Worm (Caenorhabditis elegans) whole organism, L4 larva: ENCODE results near the gene sdz-4.

Experiments
- T26A8.4 ChIP-seq: fragments of 200-800 bp; sonication (Bioruptor generic); IDR thresholded peaks from 2 replicates; pipeline ENCODE4 v1.3.6; 2022; ENCODE audit warnings: missing genetic modification characterization, missing compliant biosample characterization
- Y105C5A.15 ChIP-seq: fragments of 200-800 bp; sonication (Bioruptor generic); IDR thresholded peaks from 2 replicates; pipeline ENCODE4 v1.3.6; 2022; ENCODE audit warnings: missing genetic modification characterization, missing compliant biosample characterization
- Y48G9A.11 ChIP-seq: fragments of 200-800 bp; sonication (Bioruptor generic); IDR thresholded peaks from 2 replicates; pipeline ENCODE4 v1.3.6; 2022; ENCODE audit warnings: missing genetic modification reagents, missing genetic modification characterization, missing compliant biosample characterization
- Y5F2A.4 ChIP-seq: fragments of 200-800 bp; sonication (Bioruptor generic); optimal IDR thresholded peaks from 2 replicates; lab custom pipeline; 2018; ENCODE audit warnings: mild to moderate bottlenecking, missing genetic modification characterization, missing compliant biosample characterization
- aha-1 ChIP-seq: fragments of 150-350 bp; peaks from one replicate; lab custom pipeline; 2014; ENCODE audit warnings: missing biosample characterization, missing genetic modification characterization
- ama-1 ChIP-seq: fragments of 150-350 bp; optimal IDR thresholded peaks from 2 replicates; lab custom pipeline; 2014; ENCODE audit warnings: inconsistent platforms, mixed read lengths
- arid-1 ChIP-seq: fragments of 200-800 bp; sonication (Bioruptor generic); conservative IDR thresholded peaks from 2 replicates; pipeline ENCODE4 v1.3.6; 2022; ENCODE audit warnings: missing genetic modification reagents, missing genetic modification characterization, missing compliant biosample characterization
- ceh-20 ChIP-seq: fragments of 200-800 bp; sonication (Bioruptor generic); IDR thresholded peaks from 2 replicates; pipeline ENCODE4 v1.3.6; 2022; ENCODE audit warnings: missing genetic modification reagents, missing genetic modification characterization, missing compliant biosample characterization
- daf-12 ChIP-seq: fragments of 150-350 bp; optimal IDR thresholded peaks from 2 replicates; lab custom pipeline; 2014; ENCODE audit warnings: missing biosample characterization, missing genetic modification reagents, missing genetic modification characterization
- daf-8 ChIP-seq: fragments of 200-800 bp; sonication (Bioruptor generic); IDR thresholded peaks from 2 replicates; pipeline ENCODE4 v1.3.6; 2022; ENCODE audit warnings: missing genetic modification characterization, missing compliant biosample characterization
- dmd-9 ChIP-seq: fragments of 200-800 bp; sonication (Bioruptor generic); IDR thresholded peaks from 2 replicates; pipeline ENCODE4 v1.3.6; 2022; ENCODE audit warnings: missing genetic modification reagents, missing genetic modification characterization, missing compliant biosample characterization
- dpl-1 ChIP-seq: fragments of 150-350 bp; optimal IDR thresholded peaks from 2 replicates; lab custom pipeline; 2014; ENCODE audit warnings: missing biosample characterization, missing genetic modification reagents, missing genetic modification characterization
- duxl-1 ChIP-seq: sonication (generic microtip); optimal IDR thresholded peaks from 2 replicates; lab custom pipeline; 2016; ENCODE audit warnings: mild to moderate bottlenecking, missing genetic modification characterization, moderate library complexity, missing compliant biosample characterization; ENCODE audit not compliant: poor library complexity
- gei-8 ChIP-seq: fragments of 200-800 bp; sonication (Bioruptor generic); optimal IDR thresholded peaks from 2 replicates; lab custom pipeline; 2018; ENCODE audit warnings: mild to moderate bottlenecking, missing genetic modification characterization, missing compliant biosample characterization
- hlh-30 ChIP-seq: sonication (generic microtip); optimal IDR thresholded peaks from 2 replicates; lab custom pipeline; 2017; ENCODE audit warnings: antibody characterized with exemption, mild to moderate bottlenecking, missing genetic modification characterization, missing compliant biosample characterization; ENCODE audit not compliant: insufficient read depth
- lin-38 ChIP-seq: fragments of 200-800 bp; sonication (Bioruptor generic); IDR thresholded peaks from 2 replicates; pipeline ENCODE4 v1.3.6; 2022; ENCODE audit warnings: missing genetic modification reagents, missing genetic modification characterization, missing compliant biosample characterization
- mdl-1 ChIP-seq, 2 experiments: fragments of 150-350 bp in 1 of 2; sonication (generic microtip) in 1 of 2; optimal IDR thresholded peaks; 2 replicates each; lab custom pipeline; 2014 to 2017; ENCODE audit warnings: missing biosample characterization in 2 of 2, missing genetic modification characterization in 2 of 2
- mes-2 ChIP-seq: sonication (generic microtip); optimal IDR thresholded peaks from 2 replicates; lab custom pipeline; 2016; ENCODE audit warnings: missing genotype, mild to moderate bottlenecking, missing genetic modification characterization, missing compliant biosample characterization; ENCODE audit not compliant: poor library complexity, severe bottlenecking
- mxl-2 ChIP-seq: fragments of 200-800 bp; sonication (Bioruptor generic); conservative IDR thresholded peaks from 2 replicates; pipeline ENCODE4 v1.3.6; 2022; ENCODE audit warnings: missing genetic modification reagents, missing genetic modification characterization, missing compliant biosample characterization
- mxl-3 ChIP-seq: fragments of 200-800 bp; sonication (Bioruptor generic); optimal IDR thresholded peaks from 2 replicates; lab custom pipeline; 2018; ENCODE audit warnings: mild to moderate bottlenecking, missing genetic modification characterization, missing compliant biosample characterization
- nhr-11 ChIP-seq: fragments of 150-350 bp; optimal IDR thresholded peaks from 2 replicates; lab custom pipeline; 2014; ENCODE audit warnings: missing biosample characterization, missing genetic modification characterization
- nhr-111 ChIP-seq: fragments of 200-800 bp; sonication (Bioruptor generic); optimal IDR thresholded peaks from 2 replicates; lab custom pipeline; 2018; ENCODE audit warnings: mild to moderate bottlenecking, missing genetic modification characterization, missing compliant biosample characterization
- nhr-25 ChIP-seq: sonication (generic microtip); optimal IDR thresholded peaks from 2 replicates; lab custom pipeline; 2017; ENCODE audit warnings: missing genetic modification characterization, mild to moderate bottlenecking, missing compliant biosample characterization, antibody characterized with exemption, moderate library complexity, borderline replicate concordance; ENCODE audit not compliant: insufficient read depth
- nhr-41 ChIP-seq: fragments of 200-800 bp; sonication (Bioruptor generic); IDR thresholded peaks from 2 replicates; pipeline ENCODE4 v1.3.6; 2022; ENCODE audit warnings: missing genetic modification reagents, missing genetic modification characterization, missing compliant biosample characterization
- nhr-6 ChIP-seq: fragments of 150-350 bp; optimal IDR thresholded peaks from 2 replicates; lab custom pipeline; 2014; ENCODE audit warnings: missing biosample characterization, missing genetic modification characterization
- nhr-76 ChIP-seq: fragments of 150-350 bp; optimal IDR thresholded peaks from 2 replicates; lab custom pipeline; 2014; ENCODE audit warnings: missing biosample characterization, missing genetic modification characterization
- php-3 ChIP-seq: fragments of 200-800 bp; sonication (Bioruptor generic); IDR thresholded peaks from 2 replicates; pipeline ENCODE4 v1.3.6; 2022; ENCODE audit warnings: missing genetic modification reagents, missing genetic modification characterization, missing compliant biosample characterization
- rbr-2 ChIP-seq: sonication (generic microtip); optimal IDR thresholded peaks from 2 replicates; lab custom pipeline; 2016; ENCODE audit warnings: missing genotype, missing genetic modification characterization, missing compliant biosample characterization
- saeg-2 ChIP-seq: fragments of 200-800 bp; sonication (Bioruptor generic); IDR thresholded peaks from 2 replicates; pipeline ENCODE4 v1.3.6; 2022; ENCODE audit warnings: missing genetic modification reagents, missing genetic modification characterization, missing compliant biosample characterization
- set-16 ChIP-seq: fragments of 200-800 bp; sonication (Bioruptor generic); IDR thresholded peaks from 2 replicates; pipeline ENCODE4 v1.3.6; 2022; ENCODE audit warnings: missing genetic modification reagents, missing genetic modification characterization, missing compliant biosample characterization
- tag-97 ChIP-seq: fragments of 200-800 bp; sonication (Bioruptor generic); IDR thresholded peaks from 2 replicates; pipeline ENCODE4 v1.3.6; 2022; ENCODE audit warnings: missing genetic modification characterization, missing compliant biosample characterization
- zag-1 ChIP-seq: fragments of 150-350 bp; optimal IDR thresholded peaks from 2 replicates; lab custom pipeline; 2014; ENCODE audit warnings: missing biosample characterization, missing genetic modification characterization
- zfp-2 ChIP-seq: sonication (generic microtip); optimal IDR thresholded peaks from 2 replicates; lab custom pipeline; 2016; ENCODE audit warnings: mild to moderate bottlenecking, missing genetic modification characterization, missing compliant biosample characterization
- zip-2 ChIP-seq: fragments of 150-350 bp; optimal IDR thresholded peaks from 2 replicates; lab custom pipeline; 2014; ENCODE audit warnings: missing biosample characterization, missing genetic modification characterization

Gene sdz-4

DNA sequence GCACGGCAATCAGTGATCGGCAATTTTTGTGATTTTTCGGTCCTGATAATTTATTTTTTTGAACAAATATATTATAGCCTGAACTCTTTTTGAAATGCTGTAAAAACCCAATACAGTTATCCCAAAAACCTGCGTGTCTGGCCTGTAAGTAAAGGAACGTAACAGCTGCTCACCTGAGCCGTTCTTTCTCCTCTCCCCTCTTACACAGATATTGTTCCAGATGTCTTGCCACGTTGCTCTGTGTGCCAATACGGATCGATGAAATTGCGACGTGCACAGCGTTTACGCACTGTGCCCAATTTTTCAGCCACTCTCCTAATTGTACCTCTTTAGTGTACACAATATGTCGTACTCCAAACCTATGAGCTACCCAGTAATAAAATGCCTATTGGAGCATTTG is at the start of gene sdz-4:
sdz-4 (plus strand) TSS at position 301 of the 400 bp plus-strand sequence.
- TF ChIP-seq aha-1 (peak; percentile 74), hlh-30 (tag; lab: Kevin White, UChicago) (no peak), zfp-2 (tag; lab: Kevin White, UChicago) (no peak)

DNA sequence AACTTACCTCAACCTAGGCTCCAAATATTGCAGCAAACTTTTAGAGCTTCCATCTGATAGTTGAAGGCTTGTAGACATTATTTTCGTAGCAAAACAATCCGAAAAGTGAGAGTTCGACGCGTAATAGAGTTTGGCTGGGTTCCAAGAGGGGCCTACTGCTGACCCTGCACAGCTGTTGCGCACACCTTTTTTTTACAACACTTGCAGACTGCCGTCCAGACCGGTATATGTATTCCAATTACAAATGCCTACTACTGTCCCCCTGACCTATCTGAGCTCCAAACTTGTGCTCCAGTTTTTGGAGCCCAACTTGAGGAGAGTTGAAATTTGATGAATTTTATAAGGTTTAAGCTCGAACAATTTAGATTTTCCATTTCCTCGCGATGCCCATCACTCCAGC is 49.2 kb upstream of the sdz-4 start, which contains the start of the genes fbxc-24 and fbxc-27:
fbxc-24 (minus strand) TSS at position 101 of the 400 bp plus-strand sequence.
fbxc-27 (plus strand) TSS at position 216 of the 400 bp plus-strand sequence.
- TF ChIP-seq nhr-76 (no peak), daf-8 (GFP tag; lab: Robert Waterston, UW) (no peak)
- TF ChIP-seq, all 104 proteins: peak for 0

DNA sequence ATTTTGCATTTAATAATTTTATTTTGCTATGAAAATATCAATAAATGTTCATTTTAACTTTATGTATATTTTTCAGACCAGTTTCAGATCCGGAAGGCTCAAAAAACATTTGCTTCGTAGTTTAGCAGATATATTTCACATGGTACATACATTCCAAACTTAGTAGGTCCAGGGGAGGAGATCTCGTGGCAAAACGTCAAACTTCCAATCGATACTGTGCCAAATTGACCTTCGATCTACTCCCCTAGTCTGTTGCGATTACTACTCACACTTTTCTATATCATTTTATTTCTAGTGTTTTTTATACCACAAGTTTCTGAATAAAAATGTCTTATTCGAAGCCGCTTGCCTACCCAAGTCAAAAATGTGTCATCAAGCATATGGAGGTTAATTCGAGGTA is 47.0 kb upstream of the sdz-4 start, which contains the start of gene fbxc-31:
fbxc-31 (plus strand) TSS at position 301 of the 400 bp plus-strand sequence.
- TF ChIP-seq nhr-11 (tag; lab: Kevin White, UChicago) (no peak), mxl-2 (no peak), ceh-20 (GFP tag; lab: Robert Waterston, UW) (no peak), mxl-3 (GFP tag; lab: Kevin White, UChicago) (no peak), mdl-1 (tag; optimal IDR thresholded peaks at IDR 0.05; lab: Kevin White, UChicago) (no peak), Y48G9A.11 (GFP tag; lab: Robert Waterston, UW) (no peak), saeg-2 (no peak), dmd-9 (GFP tag; lab: Robert Waterston, UW) (no peak), gei-8 (GFP tag; lab: Kevin White, UChicago) (no peak), Y5F2A.4 (GFP tag; lab: Kevin White, UChicago) (no peak), set-16 (no peak), php-3 (GFP tag; lab: Robert Waterston, UW) (no peak), nhr-41 (no peak), zag-1 (tag; lab: Kevin White, UChicago) (no peak), duxl-1 (no peak), rbr-2 (tag; lab: Kevin White, UChicago) (no peak), daf-12 (tag; lab: Kevin White, UChicago) (no peak), nhr-6 (tag; lab: Kevin White, UChicago) (no peak), zip-2 (tag; lab: Kevin White, UChicago) (no peak)
- TF ChIP-seq, all 104 proteins: peak for 0

DNA sequence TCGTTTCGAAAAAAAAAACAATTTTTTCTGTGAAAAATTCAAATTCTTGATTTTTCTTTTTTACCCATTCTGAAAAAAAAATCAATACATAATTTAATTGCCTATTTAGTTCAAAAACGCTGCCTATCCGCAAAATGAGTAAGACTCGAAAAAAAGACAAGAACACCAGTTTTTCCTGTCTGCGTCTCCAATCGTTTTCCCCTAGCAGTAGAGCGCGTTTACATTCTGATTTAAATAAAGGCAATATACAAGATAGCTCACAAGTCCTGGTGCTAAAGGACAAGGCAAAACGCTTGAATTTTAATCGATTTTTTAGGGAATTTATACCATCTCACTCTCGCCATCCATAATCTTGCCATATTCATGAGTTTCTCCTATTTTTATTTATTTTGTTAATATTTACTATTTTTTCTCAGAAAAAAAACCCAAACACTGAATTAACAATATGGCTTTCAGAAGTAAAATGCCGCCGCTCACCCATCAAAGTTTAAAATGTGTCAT is 45.4 kb upstream of the sdz-4 start, which contains the start of gene fbxc-33:
fbxc-33 (plus strand) TSS at position 451 of the 501 bp plus-strand sequence.
- no peak for TF ChIP-seq zip-2 (tag; lab: Kevin White, UChicago)
- no peak for TF ChIP-seq Y105C5A.15
- TF ChIP-seq nhr-25, result no peak
- TF ChIP-seq php-3 (GFP tag; lab: Robert Waterston, UW), result no peak
- TF ChIP-seq mes-2 (tag; lab: Kevin White, UChicago), result peak; percentile 33
- TF ChIP-seq ama-1, result no peak
- no peak for TF ChIP-seq tag-97
- no peak for TF ChIP-seq T26A8.4 (GFP tag; lab: Robert Waterston, UW)
- TF ChIP-seq nhr-6 (tag; lab: Kevin White, UChicago), result peak; percentile 19
- peak; percentile 41 for TF ChIP-seq dpl-1
- TF ChIP-seq nhr-111 (GFP tag; lab: Kevin White, UChicago), result no peak
- no peak for TF ChIP-seq aha-1
- no peak for TF ChIP-seq arid-1 (GFP tag; lab: Robert Waterston, UW)
- TF ChIP-seq lin-38, result peak; percentile 81; the same call in 1 of the 2 replicates
